Fruit fly (Drosophila melanogaster) whole organism, prepupa: ENCODE results near the gene bark.

Experiments
- CG3032 ChIP-seq: fragments of 200-800 bp; optimal IDR thresholded peaks from 2 replicates; lab custom pipeline; 2019; ENCODE audit warnings: missing biosample characterization, mild to moderate bottlenecking, missing genetic modification characterization, moderate library complexity
- CG6792 ChIP-seq: fragments of 200-800 bp; sonication (Bioruptor generic); optimal IDR thresholded peaks from 3 replicates; lab custom pipeline; 2016; ENCODE audit warnings: missing biosample characterization, missing genetic modification characterization
- CG8319 ChIP-seq: fragments of 200-800 bp; sonication (Bioruptor generic); optimal IDR thresholded peaks from 3 replicates; lab custom pipeline; 2016; ENCODE audit warnings: missing biosample characterization, missing genetic modification characterization
- CG8632 ChIP-seq: fragments of 200-800 bp; sonication (Bioruptor generic); optimal IDR thresholded peaks from 3 replicates; lab custom pipeline; 2016; ENCODE audit warnings: missing biosample characterization, missing genetic modification characterization
- CG9139 ChIP-seq: fragments of 200-800 bp; sonication (Bioruptor generic); optimal IDR thresholded peaks from 3 replicates; lab custom pipeline; 2017; ENCODE audit warnings: missing biosample characterization, mild to moderate bottlenecking, missing genetic modification characterization
- Eip93F ChIP-seq: fragments of 200-800 bp; sonication (Bioruptor generic); optimal IDR thresholded peaks from 2 replicates; lab custom pipeline; 2016; ENCODE audit warnings: missing biosample characterization, mild to moderate bottlenecking, missing genetic modification characterization
- Sox102F ChIP-seq: fragments of 200-800 bp; sonication (Bioruptor generic); optimal IDR thresholded peaks from 2 replicates; lab custom pipeline; 2016; ENCODE audit warnings: missing biosample characterization, mild to moderate bottlenecking, missing genetic modification characterization
- Sox14 ChIP-seq: fragments of 200-800 bp; sonication (Bioruptor generic); optimal IDR thresholded peaks from 3 replicates; lab custom pipeline; 2016; ENCODE audit warnings: missing biosample characterization, missing genetic modification characterization
- dsx ChIP-seq: fragments of 200-800 bp; optimal IDR thresholded peaks from 3 replicates; lab custom pipeline; 2019; ENCODE audit warnings: missing biosample characterization, mild to moderate bottlenecking, missing genetic modification characterization, moderate library complexity; ENCODE audit not compliant: poor library complexity, severe bottlenecking
- fd85E ChIP-seq: fragments of 200-800 bp; sonication (Bioruptor generic); optimal IDR thresholded peaks from 3 replicates; lab custom pipeline; 2016; ENCODE audit warnings: missing biosample characterization, missing genetic modification characterization
- ss ChIP-seq, 2 experiments: fragments of 200-800 bp; sonication (Bioruptor generic); optimal IDR thresholded peaks; 2 replicates in 1 of 2; 3 replicates in 1 of 2; lab custom pipeline; 2017 to 2018; ENCODE audit warnings: mild to moderate bottlenecking in 2 of 2, missing biosample characterization in 2 of 2, missing genetic modification characterization in 2 of 2, moderate library complexity in 1 of 2
- topi ChIP-seq: fragments of 200-800 bp; sonication (Bioruptor generic); optimal IDR thresholded peaks from 3 replicates; lab custom pipeline; 2016; ENCODE audit warnings: missing biosample characterization, missing genetic modification characterization

DNA sequence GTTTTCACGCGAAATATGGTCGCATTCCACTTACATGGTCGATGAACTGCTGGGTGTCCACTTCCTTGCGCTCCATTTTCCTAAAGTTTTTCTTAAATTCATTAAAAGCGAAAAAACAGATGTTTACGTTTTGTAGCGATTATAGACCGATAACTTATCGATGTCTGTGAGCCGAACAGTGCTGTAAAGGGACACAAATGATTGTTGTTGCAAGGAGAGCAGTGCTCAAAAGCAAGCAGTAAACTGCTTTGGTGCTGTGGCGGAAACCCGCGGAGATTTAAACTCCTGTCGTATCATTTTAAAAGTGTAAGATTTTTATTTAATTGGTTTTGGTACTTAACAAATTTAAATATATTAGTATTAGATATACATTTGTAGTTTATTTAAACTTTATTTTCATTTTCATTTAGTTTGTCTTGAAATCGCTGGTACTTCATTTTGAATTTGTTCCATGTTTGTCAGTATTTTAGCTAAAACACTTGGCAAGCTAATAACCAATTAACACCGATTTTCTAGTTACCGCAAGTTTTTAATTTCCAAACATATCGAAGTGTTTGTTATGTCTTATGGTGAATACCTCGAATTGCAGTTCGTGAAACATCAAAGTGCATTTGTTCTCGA lies 26.4 kb downstream of the bark start, which contains the start of gene CG3407:
- TF ChIP-seq CG8632 (GFP tag; lab: Kevin White, UChicago) = no peak
- no peak for TF ChIP-seq fd85E (GFP tag; lab: Kevin White, UChicago)
- TF ChIP-seq Eip93F = no peak
- TF ChIP-seq Sox102F = no peak
- no peak for TF ChIP-seq Sox14 (GFP tag; lab: Kevin White, UChicago)
- no peak for TF ChIP-seq ss (GFP tag; optimal IDR thresholded peaks at IDR 0.05; lab: Kevin White, UChicago)
- TF ChIP-seq CG3032 (tag; lab: Kevin White, UChicago) = no peak
- no peak for TF ChIP-seq CG6792 (GFP tag; lab: Kevin White, UChicago)
- TF ChIP-seq CG8319 = no peak
- TF ChIP-seq topi (GFP tag; lab: Kevin White, UChicago) = no peak
- no peak for TF ChIP-seq CG9139
- TF ChIP-seq dsx = no peak
